Worm (Caenorhabditis elegans): ENCODE measurements around the gene Y38E10A.1.

DNA sequence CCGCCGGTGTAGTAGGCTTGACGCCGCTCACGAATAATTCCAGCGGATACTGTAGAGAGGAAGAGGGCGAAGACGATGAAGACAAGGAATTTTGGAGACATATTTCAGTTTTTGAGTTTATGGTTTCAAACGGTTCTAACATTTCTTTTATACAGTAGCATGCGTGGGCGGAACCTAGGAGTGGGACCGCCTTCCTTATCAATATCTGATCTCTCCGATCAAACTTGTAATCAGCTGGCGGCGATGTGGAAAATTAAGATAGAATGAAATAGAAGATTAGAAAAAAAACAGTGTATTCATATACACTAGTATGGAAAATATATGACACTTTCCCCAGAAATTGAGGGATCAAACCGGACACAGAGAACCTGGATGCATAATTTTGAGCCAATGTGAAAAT lies 48.9 kb upstream of the Y38E10A.1 start, which contains the start of gene nspe-2:
- TF ChIP-seq him-1 (tag; optimal IDR thresholded peaks at IDR 0.05) (no peak), dao-5 (tag; optimal IDR thresholded peaks at IDR 0.05) (no peak), W03F9.2 (tag; optimal IDR thresholded peaks at IDR 0.05) (no peak)
